Worm (Caenorhabditis elegans) whole organism, mixed stage, embryonic: ENCODE measurements around the gene str-227.
A peak's percentile ranks its signal among the peaks of the same experiment; 100 is the strongest.

Source experiments
- M03D4.4 ChIP-seq: sonication (generic microtip); optimal IDR thresholded peaks from 2 replicates; lab custom pipeline; 2017; ENCODE audit warnings: mild to moderate bottlenecking, missing genetic modification characterization, missing compliant biosample characterization
- bed-3 ChIP-seq: fragments of 200-800 bp; sonication (Bioruptor generic); optimal IDR thresholded peaks from 3 replicates; lab custom pipeline; 2018; ENCODE audit warnings: mild to moderate bottlenecking, missing genetic modification characterization, moderate library complexity, missing compliant biosample characterization
- blmp-1 ChIP-seq: fragments of 150-350 bp; optimal IDR thresholded peaks from 2 replicates; lab custom pipeline; 2014; ENCODE audit warnings: missing biosample characterization, missing genetic modification characterization
- ceh-39 ChIP-seq: fragments of 150-350 bp; optimal IDR thresholded peaks from 2 replicates; lab custom pipeline; 2014; ENCODE audit warnings: missing biosample characterization, missing genetic modification characterization
- ceh-83 ChIP-seq: fragments of 200-800 bp; sonication (Bioruptor generic); optimal IDR thresholded peaks from 2 replicates; lab custom pipeline; 2018; ENCODE audit warnings: mild to moderate bottlenecking, missing genetic modification characterization, missing compliant biosample characterization
- cnd-1 ChIP-seq: fragments of 200-800 bp; sonication (Bioruptor generic); optimal IDR thresholded peaks from 2 replicates; lab custom pipeline; 2018; ENCODE audit warnings: mild to moderate bottlenecking, missing genetic modification characterization, missing compliant biosample characterization
- drap-1 ChIP-seq: fragments of 200-800 bp; sonication (Bioruptor generic); optimal IDR thresholded peaks from 3 replicates; lab custom pipeline; 2018; ENCODE audit warnings: mild to moderate bottlenecking, missing genetic modification characterization, missing compliant biosample characterization
- elt-1 ChIP-seq: sonication (generic microtip); optimal IDR thresholded peaks from 2 replicates; lab custom pipeline; 2017; ENCODE audit warnings: missing genetic modification characterization, mild to moderate bottlenecking, missing compliant biosample characterization, antibody characterized with exemption, moderate library complexity, borderline replicate concordance; ENCODE audit not compliant: insufficient read depth
- elt-3 ChIP-seq: fragments of 150-350 bp; optimal IDR thresholded peaks from 2 replicates; lab custom pipeline; 2014; ENCODE audit warnings: missing biosample characterization, missing genetic modification characterization
- flh-1 ChIP-seq: fragments of 200-800 bp; sonication (Bioruptor generic); optimal IDR thresholded peaks from 2 replicates; lab custom pipeline; 2018; ENCODE audit warnings: mild to moderate bottlenecking, missing genetic modification characterization, moderate library complexity, missing compliant biosample characterization
- lin-13 ChIP-seq: fragments of 150-350 bp; optimal IDR thresholded peaks from 2 replicates; lab custom pipeline; 2014; ENCODE audit warnings: missing biosample characterization, missing genetic modification characterization
- lin-32 ChIP-seq: fragments of 200-800 bp; sonication (Bioruptor generic); optimal IDR thresholded peaks from 2 replicates; lab custom pipeline; 2018; ENCODE audit warnings: mild to moderate bottlenecking, missing genetic modification characterization, missing compliant biosample characterization
- mab-5 ChIP-seq: fragments of 150-350 bp; optimal IDR thresholded peaks from 2 replicates; lab custom pipeline; 2014; ENCODE audit warnings: missing biosample characterization, missing genetic modification characterization
- mep-1 ChIP-seq: fragments of 150-350 bp; optimal IDR thresholded peaks from 2 replicates; lab custom pipeline; 2017; ENCODE audit warnings: missing biosample characterization, missing genetic modification reagents, missing genetic modification characterization, inconsistent platforms
- mls-2 ChIP-seq: sonication (generic microtip); optimal IDR thresholded peaks from 2 replicates; lab custom pipeline; 2016; ENCODE audit warnings: mild to moderate bottlenecking, missing genetic modification characterization, moderate library complexity, missing compliant biosample characterization
- nhr-2 ChIP-seq: fragments of 150-350 bp; optimal IDR thresholded peaks from 2 replicates; lab custom pipeline; 2014; ENCODE audit warnings: missing biosample characterization, missing genetic modification characterization
- nhr-237 ChIP-seq: fragments of 150-350 bp; optimal IDR thresholded peaks from 2 replicates; lab custom pipeline; 2014; ENCODE audit warnings: missing biosample characterization, missing genetic modification characterization
- nhr-28 ChIP-seq: fragments of 150-350 bp; optimal IDR thresholded peaks from 2 replicates; lab custom pipeline; 2014; ENCODE audit warnings: missing biosample characterization, missing genetic modification characterization
- nhr-76 ChIP-seq: sonication (generic microtip); optimal IDR thresholded peaks from 2 replicates; lab custom pipeline; 2017; ENCODE audit warnings: missing biosample characterization, missing genetic modification characterization
- pha-4 ChIP-seq: fragments of 150-350 bp; optimal IDR thresholded peaks from 2 replicates; lab custom pipeline; 2018; ENCODE audit warnings: missing biosample characterization, missing genetic modification reagents, missing genetic modification characterization
- sem-2 ChIP-seq: fragments of 200-800 bp; sonication (Bioruptor generic); optimal IDR thresholded peaks from 2 replicates; lab custom pipeline; 2018; ENCODE audit warnings: mild to moderate bottlenecking, missing genetic modification characterization, missing compliant biosample characterization
- snpc-4 ChIP-seq: fragments of 150-350 bp; optimal IDR thresholded peaks from 2 replicates; lab custom pipeline; 2014; ENCODE audit warnings: missing biosample characterization, missing genetic modification characterization
- sptf-1 ChIP-seq: sonication (generic microtip); optimal IDR thresholded peaks from 2 replicates; lab custom pipeline; 2017; ENCODE audit warnings: mild to moderate bottlenecking, missing genetic modification characterization, moderate library complexity, missing compliant biosample characterization
- tbx-8 ChIP-seq: fragments of 200-800 bp; sonication (Bioruptor generic); optimal IDR thresholded peaks from 2 replicates; lab custom pipeline; 2018; ENCODE audit warnings: mild to moderate bottlenecking, missing genetic modification characterization, moderate library complexity, missing compliant biosample characterization
- unc-120 ChIP-seq: sonication (generic microtip); optimal IDR thresholded peaks from 2 replicates; lab custom pipeline; 2017; ENCODE audit warnings: missing genetic modification characterization, missing compliant biosample characterization; ENCODE audit not compliant: poor library complexity, severe bottlenecking
- unc-39 ChIP-seq: fragments of 150-350 bp; optimal IDR thresholded peaks from 2 replicates; lab custom pipeline; 2014; ENCODE audit warnings: missing biosample characterization, missing genetic modification characterization
- unc-62 ChIP-seq: fragments of 150-350 bp; optimal IDR thresholded peaks from 2 replicates; lab custom pipeline; 2014; ENCODE audit warnings: missing biosample characterization, missing genetic modification reagents, missing genetic modification characterization
- zip-8 ChIP-seq: fragments of 150-350 bp; optimal IDR thresholded peaks from 2 replicates; lab custom pipeline; 2014; ENCODE audit warnings: missing biosample characterization, missing genetic modification characterization
- ztf-11 ChIP-seq: fragments of 150-350 bp; optimal IDR thresholded peaks from 2 replicates; lab custom pipeline; 2014; ENCODE audit warnings: missing biosample characterization, missing genetic modification characterization

Gene str-227

DNA sequence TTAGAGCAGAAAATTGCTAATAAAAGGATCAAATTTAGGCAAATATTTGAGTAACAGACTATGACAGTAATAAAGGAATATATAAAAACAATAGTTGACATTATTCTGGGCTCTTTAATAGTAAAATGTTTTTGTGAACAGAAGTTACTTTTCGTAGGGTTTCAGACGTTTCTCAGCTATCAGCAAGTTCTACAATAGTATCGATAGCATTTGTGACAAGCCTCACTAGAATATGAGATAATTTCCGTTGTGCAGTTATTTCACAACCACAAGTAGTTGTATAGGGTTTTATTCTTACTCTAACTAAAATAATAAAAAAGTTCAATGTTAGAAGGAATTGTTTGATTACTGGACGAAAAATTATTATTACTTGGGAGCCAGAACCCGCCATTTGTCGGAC is 28.5 kb downstream of the str-227 start, which contains the start of gene srbc-68:
srbc-68 (minus strand) TSS at position 101 of the 400 bp plus-strand sequence.
- no peak for TF ChIP-seq sptf-1 (tag; lab: Kevin White, UChicago)
- no peak for TF ChIP-seq nhr-28 (tag; lab: Kevin White, UChicago)
- TF ChIP-seq mab-5 (tag; lab: Kevin White, UChicago), result no peak

DNA sequence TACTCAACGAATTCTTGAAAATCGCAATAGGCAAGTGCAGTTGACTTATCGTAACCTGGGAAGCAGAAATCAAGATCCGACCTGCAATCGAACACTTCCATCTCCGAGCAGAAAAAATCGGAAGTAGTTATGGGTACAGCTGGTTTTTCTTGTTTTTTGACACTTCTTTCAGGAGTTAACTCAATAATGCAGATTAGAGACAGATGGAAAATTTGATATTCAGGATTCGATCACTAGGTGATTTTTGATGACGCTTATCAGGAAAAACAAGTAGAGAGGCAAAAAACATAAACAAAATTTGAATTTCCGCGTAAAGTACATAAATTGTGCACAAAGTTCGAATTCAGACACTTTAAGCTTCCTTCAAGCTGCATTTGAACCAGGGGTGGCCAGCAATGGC is 30.8 kb downstream of the str-227 start, which contains the start of gene srw-130:
srw-130 (minus strand) TSS at position 101 of the 400 bp plus-strand sequence.
- TF ChIP-seq mep-1 (tag; lab: Kevin White, UChicago) (no peak), nhr-2 (tag; lab: Kevin White, UChicago) (no peak), elt-3 (tag; lab: Kevin White, UChicago) (no peak), drap-1 (no peak), pha-4 (tag; lab: Kevin White, UChicago) (no peak), sptf-1 (tag; lab: Kevin White, UChicago) (no peak), zip-8 (tag; lab: Kevin White, UChicago) (no peak), flh-1 (GFP tag; lab: Kevin White, UChicago) (no peak), lin-13 (tag; lab: Kevin White, UChicago) (no peak), M03D4.4 (no peak), unc-39 (no peak), ceh-83 (GFP tag; lab: Kevin White, UChicago) (no peak), lin-32 (GFP tag; lab: Kevin White, UChicago) (no peak), mls-2 (tag; lab: Kevin White, UChicago) (no peak), bed-3 (GFP tag; lab: Kevin White, UChicago) (no peak), unc-120 (no peak), nhr-28 (tag; lab: Kevin White, UChicago) (no peak), cnd-1 (tag; lab: Kevin White, UChicago) (no peak)

DNA sequence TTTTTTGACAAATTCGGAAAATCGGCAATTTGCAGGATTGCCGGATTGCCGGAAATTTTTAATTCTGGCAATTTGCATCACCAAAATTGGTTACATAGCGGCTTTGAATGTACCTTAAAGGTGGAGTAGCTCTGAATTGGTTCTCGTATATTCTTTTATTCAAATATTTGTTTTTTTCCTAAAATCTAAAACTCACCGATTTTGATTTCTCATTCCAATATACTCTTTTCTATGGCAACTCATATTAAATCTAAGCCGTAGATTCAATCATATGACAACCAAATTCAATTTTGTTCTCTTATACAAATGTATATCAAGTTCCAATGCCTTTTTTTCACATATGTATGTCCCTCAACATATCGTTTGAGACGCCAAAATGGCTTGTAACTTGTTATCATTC is 31.6 kb downstream of the str-227 start, which contains the start of gene sri-21:
sri-21 (plus strand) TSS at position 301 of the 400 bp plus-strand sequence.
- no peak for TF ChIP-seq bed-3 (GFP tag; lab: Kevin White, UChicago)
- TF ChIP-seq unc-62 (GFP tag; lab: Kevin White, UChicago), result no peak
- TF ChIP-seq mls-2 (tag; lab: Kevin White, UChicago), result no peak
- TF ChIP-seq nhr-237, result no peak
- no peak for TF ChIP-seq blmp-1 (tag; lab: Kevin White, UChicago)
- TF ChIP-seq ceh-39 (tag; lab: Kevin White, UChicago), result no peak
- TF ChIP-seq nhr-28 (tag; lab: Kevin White, UChicago), result no peak
- no peak for TF ChIP-seq nhr-2 (tag; lab: Kevin White, UChicago)
- TF ChIP-seq snpc-4 (tag; lab: Kevin White, UChicago), result no peak
- no peak for TF ChIP-seq ztf-11 (tag; lab: Kevin White, UChicago)
- no peak for TF ChIP-seq mab-5 (tag; lab: Kevin White, UChicago)

DNA sequence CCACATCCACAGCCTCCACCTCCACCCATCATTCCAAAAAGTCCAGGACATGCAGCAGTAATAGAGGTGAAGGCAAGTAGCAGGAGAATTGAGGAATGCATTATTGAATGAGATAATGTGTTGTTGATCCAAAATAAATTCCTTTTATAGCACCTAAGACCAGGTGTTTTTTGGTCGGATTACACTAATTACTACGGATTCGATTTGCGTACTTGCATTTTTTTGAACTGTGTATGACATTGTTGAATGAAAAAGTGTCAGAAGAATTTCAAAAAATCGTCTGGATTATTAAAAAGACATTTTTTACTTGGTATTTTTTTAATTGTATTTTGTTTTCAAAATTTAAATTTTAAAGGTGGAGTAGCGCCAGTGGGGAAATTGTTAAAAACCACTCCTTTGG is 33.8 kb downstream of the str-227 start, which contains the start of gene grl-28:
grl-28 (minus strand) TSS at position 101 of the 400 bp plus-strand sequence.
- TF ChIP-seq ztf-11 (tag; lab: Kevin White, UChicago), result no peak
- TF ChIP-seq tbx-8 (GFP tag; lab: Kevin White, UChicago), result no peak
- no peak for TF ChIP-seq elt-1 (tag; lab: Kevin White, UChicago)
- TF ChIP-seq ceh-83 (GFP tag; lab: Kevin White, UChicago), result no peak
- no peak for TF ChIP-seq pha-4 (tag; lab: Kevin White, UChicago)
- no peak for TF ChIP-seq ceh-39 (tag; lab: Kevin White, UChicago)
- TF ChIP-seq flh-1 (GFP tag; lab: Kevin White, UChicago), result no peak
- no peak for TF ChIP-seq sptf-1 (tag; lab: Kevin White, UChicago)
- TF ChIP-seq drap-1, result no peak
- TF ChIP-seq unc-39, result no peak
- TF ChIP-seq unc-120, result no peak
- TF ChIP-seq nhr-76 (tag; lab: Kevin White, UChicago), result no peak
- TF ChIP-seq sem-2 (GFP tag; lab: Kevin White, UChicago), result no peak
- no peak for TF ChIP-seq nhr-28 (tag; lab: Kevin White, UChicago)
- no peak for TF ChIP-seq unc-62 (GFP tag; lab: Kevin White, UChicago)
- no peak for TF ChIP-seq elt-3 (tag; lab: Kevin White, UChicago)

DNA sequence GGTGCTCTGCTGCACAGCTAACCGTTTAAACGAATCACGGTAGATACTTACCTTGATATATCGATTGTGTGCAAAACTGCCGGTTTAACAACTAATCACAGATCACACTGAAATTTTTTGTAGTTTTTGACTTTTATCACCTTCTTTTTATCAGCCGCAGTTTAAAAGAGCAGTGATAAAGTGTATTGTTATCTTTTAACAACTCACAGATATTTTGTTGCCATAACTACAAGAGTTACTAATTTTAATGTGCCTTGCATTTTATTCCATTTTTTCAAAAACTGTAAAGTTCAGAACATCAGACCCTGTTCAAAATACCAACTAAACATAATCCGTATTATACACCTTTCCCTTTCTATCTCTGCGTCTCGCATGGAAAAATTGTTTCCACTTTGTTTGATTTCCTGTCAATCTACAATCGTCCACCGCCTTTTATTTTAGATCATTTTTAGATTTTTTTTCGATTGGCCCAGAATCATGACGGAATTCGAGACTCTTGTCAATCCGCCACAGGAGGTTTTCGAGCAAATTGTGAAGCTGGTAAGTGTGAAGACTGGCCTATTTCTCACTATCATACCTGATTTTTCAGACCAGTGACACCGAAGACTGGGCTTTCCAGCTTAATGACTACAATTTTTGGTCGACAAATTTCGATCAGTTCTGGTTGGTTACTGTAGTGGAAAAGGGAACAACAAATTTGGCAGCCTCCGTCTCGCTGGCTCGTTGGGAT is 34.9 kb downstream of the str-227 start, which contains the start of gene T24A6.20:
T24A6.20 (plus strand) TSS at position 395 of the 730 bp plus-strand sequence.
- peak; percentile 5 for TF ChIP-seq ceh-39 (tag; lab: Kevin White, UChicago)
- TF ChIP-seq bed-3 (GFP tag; lab: Kevin White, UChicago), result no peak
